Worm (Caenorhabditis elegans) whole organism, late embryonic: ENCODE data around the gene T19H12.12.

ENCODE experiments used
- C08G9.2 ChIP-seq: sonication (generic microtip); optimal IDR thresholded peaks from 2 replicates; lab custom pipeline; 2016; ENCODE audit warnings: mild to moderate bottlenecking, missing genetic modification characterization, moderate library complexity, missing compliant biosample characterization
- C38D4.7 ChIP-seq: fragments of 200-800 bp; sonication (Bioruptor generic); optimal IDR thresholded peaks from 2 replicates; lab custom pipeline; 2018; ENCODE audit warnings: mild to moderate bottlenecking, missing genetic modification characterization, moderate library complexity, missing compliant biosample characterization
- F13H6.1 ChIP-seq: sonication (generic microtip); optimal IDR thresholded peaks from 2 replicates; lab custom pipeline; 2016; ENCODE audit warnings: missing genetic modification characterization, missing compliant biosample characterization
- T23F11.4 ChIP-seq: fragments of 200-800 bp; sonication (Bioruptor generic); optimal IDR thresholded peaks from 2 replicates; lab custom pipeline; 2018; ENCODE audit warnings: mild to moderate bottlenecking, missing genetic modification characterization, missing compliant biosample characterization
- ceh-2 ChIP-seq: sonication (generic microtip); optimal IDR thresholded peaks from 2 replicates; lab custom pipeline; 2016; ENCODE audit warnings: missing genotype, missing genetic modification characterization, missing compliant biosample characterization
- ceh-22 ChIP-seq: sonication (generic microtip); optimal IDR thresholded peaks from 2 replicates; lab custom pipeline; 2017; ENCODE audit warnings: missing biosample characterization, missing genetic modification characterization
- ceh-24 ChIP-seq: sonication (generic microtip); optimal IDR thresholded peaks from 2 replicates; lab custom pipeline; 2016; ENCODE audit warnings: mild to moderate bottlenecking, missing genetic modification characterization, missing compliant biosample characterization
- ceh-31 ChIP-seq: sonication (generic microtip); optimal IDR thresholded peaks from 2 replicates; lab custom pipeline; 2016; ENCODE audit warnings: missing genetic modification characterization, missing compliant biosample characterization
- ceh-34 ChIP-seq: sonication (generic microtip); optimal IDR thresholded peaks from 2 replicates; lab custom pipeline; 2016; ENCODE audit warnings: mild to moderate bottlenecking, missing genetic modification characterization, missing compliant biosample characterization
- ceh-6 ChIP-seq: fragments of 200-800 bp; sonication (Bioruptor generic); optimal IDR thresholded peaks from 2 replicates; lab custom pipeline; 2018; ENCODE audit warnings: mild to moderate bottlenecking, missing genetic modification characterization, missing compliant biosample characterization
- ceh-9 ChIP-seq: sonication (generic microtip); optimal IDR thresholded peaks from 2 replicates; lab custom pipeline; 2016; ENCODE audit warnings: mild to moderate bottlenecking, missing genetic modification characterization, inconsistent platforms, missing compliant biosample characterization
- che-1 ChIP-seq: sonication (generic microtip); optimal IDR thresholded peaks from 2 replicates; lab custom pipeline; 2016; ENCODE audit warnings: mild to moderate bottlenecking, missing genetic modification characterization, missing compliant biosample characterization
- dmd-4 ChIP-seq: sonication (generic microtip); optimal IDR thresholded peaks from 2 replicates; lab custom pipeline; 2016; ENCODE audit warnings: borderline replicate concordance, missing genetic modification characterization, missing compliant biosample characterization
- dve-1 ChIP-seq: sonication (generic microtip); optimal IDR thresholded peaks from 2 replicates; lab custom pipeline; 2017; ENCODE audit warnings: antibody characterized with exemption, mild to moderate bottlenecking, missing genetic modification characterization, missing compliant biosample characterization
- elt-2 ChIP-seq: sonication (generic microtip); optimal IDR thresholded peaks from 2 replicates; lab custom pipeline; 2016; ENCODE audit warnings: missing genetic modification reagents, missing genetic modification characterization, missing compliant biosample characterization
- elt-4 ChIP-seq: sonication (generic microtip); optimal IDR thresholded peaks from 2 replicates; lab custom pipeline; 2016; ENCODE audit warnings: missing genetic modification characterization, missing compliant biosample characterization
- fax-1 ChIP-seq: sonication (generic microtip); optimal IDR thresholded peaks from 2 replicates; lab custom pipeline; 2016; ENCODE audit warnings: missing genotype, missing genetic modification characterization, missing compliant biosample characterization
- fkh-10 ChIP-seq: fragments of 150-350 bp; optimal IDR thresholded peaks from 2 replicates; lab custom pipeline; 2014; ENCODE audit warnings: missing biosample characterization, missing genetic modification reagents, missing genetic modification characterization
- fkh-6 ChIP-seq: sonication (generic microtip); optimal IDR thresholded peaks from 2 replicates; lab custom pipeline; 2016; ENCODE audit warnings: missing genetic modification characterization, missing compliant biosample characterization
- gmeb-2 ChIP-seq: sonication (generic microtip); optimal IDR thresholded peaks from 2 replicates; lab custom pipeline; 2016; ENCODE audit warnings: missing genetic modification characterization, inconsistent platforms, missing compliant biosample characterization
- hlh-13 ChIP-seq: fragments of 200-800 bp; sonication (Bioruptor generic); optimal IDR thresholded peaks from 2 replicates; lab custom pipeline; 2018; ENCODE audit warnings: mild to moderate bottlenecking, missing genetic modification characterization, missing compliant biosample characterization
- hlh-15 ChIP-seq: sonication (generic microtip); optimal IDR thresholded peaks from 2 replicates; lab custom pipeline; 2016; ENCODE audit warnings: missing genetic modification characterization, missing compliant biosample characterization
- hlh-30 ChIP-seq: sonication (generic microtip); optimal IDR thresholded peaks from 2 replicates; lab custom pipeline; 2017; ENCODE audit warnings: antibody characterized with exemption, missing genetic modification characterization, missing compliant biosample characterization; ENCODE audit not compliant: insufficient read depth
- lim-6 ChIP-seq: sonication (generic microtip); optimal IDR thresholded peaks from 2 replicates; lab custom pipeline; 2016; ENCODE audit warnings: missing genetic modification characterization, missing compliant biosample characterization
- lin-11 ChIP-seq: fragments of 200-800 bp; sonication (Bioruptor generic); optimal IDR thresholded peaks from 2 replicates; lab custom pipeline; 2018; ENCODE audit warnings: mild to moderate bottlenecking, missing genetic modification characterization, missing compliant biosample characterization
- madf-2 ChIP-seq: sonication (generic microtip); optimal IDR thresholded peaks from 2 replicates; lab custom pipeline; 2017; ENCODE audit warnings: missing genetic modification characterization, missing compliant biosample characterization
- mec-3 ChIP-seq: sonication (generic microtip); optimal IDR thresholded peaks from 2 replicates; lab custom pipeline; 2016; ENCODE audit warnings: borderline replicate concordance, missing genetic modification characterization, missing compliant biosample characterization
- npax-4 ChIP-seq: sonication (generic microtip); optimal IDR thresholded peaks from 2 replicates; lab custom pipeline; 2016; ENCODE audit warnings: missing genetic modification characterization, missing compliant biosample characterization
- pha-2 ChIP-seq: sonication (generic microtip); optimal IDR thresholded peaks from 2 replicates; lab custom pipeline; 2017; ENCODE audit warnings: mild to moderate bottlenecking, missing genetic modification characterization, missing compliant biosample characterization
- pros-1 ChIP-seq: fragments of 150-350 bp; optimal IDR thresholded peaks from 2 replicates; lab custom pipeline; 2014; ENCODE audit warnings: missing biosample characterization, missing genetic modification reagents, missing genetic modification characterization
- sox-2 ChIP-seq: fragments of 200-800 bp; sonication (Bioruptor generic); IDR thresholded peaks from 2 replicates; pipeline ENCODE4 v1.3.6; 2022; ENCODE audit warnings: missing genetic modification reagents, missing genetic modification characterization, missing compliant biosample characterization
- sox-4 ChIP-seq: sonication (generic microtip); optimal IDR thresholded peaks from 2 replicates; lab custom pipeline; 2017; ENCODE audit warnings: mild to moderate bottlenecking, missing genetic modification characterization, inconsistent platforms, missing compliant biosample characterization
- tbx-7 ChIP-seq: sonication (generic microtip); optimal IDR thresholded peaks from 2 replicates; lab custom pipeline; 2016; ENCODE audit warnings: missing genotype, missing genetic modification characterization, missing compliant biosample characterization
- ttx-3 ChIP-seq: sonication (generic microtip); optimal IDR thresholded peaks from 2 replicates; lab custom pipeline; 2016; ENCODE audit warnings: missing genetic modification reagents, missing genetic modification characterization, missing compliant biosample characterization
- unc-42 ChIP-seq: sonication (generic microtip); optimal IDR thresholded peaks from 2 replicates; lab custom pipeline; 2016; ENCODE audit warnings: missing genotype, missing genetic modification characterization, missing compliant biosample characterization
- unc-55 ChIP-seq: sonication (generic microtip); optimal IDR thresholded peaks from 2 replicates; lab custom pipeline; 2017; ENCODE audit warnings: missing biosample characterization, missing genetic modification reagents, missing genetic modification characterization

The T19H12.12 gene

ce11 chrV:4884490-4884889 is at the start of gene T19H12.12:
TSS of gene T19H12.12 (plus strand) at chrV:4884790.
- TF ChIP-seq hlh-13 (GFP tag; lab: Kevin White, UChicago) = no peak
- TF ChIP-seq ceh-22 (tag; lab: Kevin White, UChicago) = no peak
- TF ChIP-seq ceh-9 (tag; lab: Kevin White, UChicago) = no peak
- no peak for TF ChIP-seq tbx-7 (tag; lab: Kevin White, UChicago)
- TF ChIP-seq che-1 (tag; lab: Kevin White, UChicago) = no peak
- TF ChIP-seq C38D4.7 (GFP tag; lab: Kevin White, UChicago) = no peak
- TF ChIP-seq C08G9.2 (tag; lab: Kevin White, UChicago) = no peak
- no peak for TF ChIP-seq hlh-15 (tag; lab: Kevin White, UChicago)
- no peak for TF ChIP-seq unc-42 (tag; lab: Kevin White, UChicago)

DNA sequence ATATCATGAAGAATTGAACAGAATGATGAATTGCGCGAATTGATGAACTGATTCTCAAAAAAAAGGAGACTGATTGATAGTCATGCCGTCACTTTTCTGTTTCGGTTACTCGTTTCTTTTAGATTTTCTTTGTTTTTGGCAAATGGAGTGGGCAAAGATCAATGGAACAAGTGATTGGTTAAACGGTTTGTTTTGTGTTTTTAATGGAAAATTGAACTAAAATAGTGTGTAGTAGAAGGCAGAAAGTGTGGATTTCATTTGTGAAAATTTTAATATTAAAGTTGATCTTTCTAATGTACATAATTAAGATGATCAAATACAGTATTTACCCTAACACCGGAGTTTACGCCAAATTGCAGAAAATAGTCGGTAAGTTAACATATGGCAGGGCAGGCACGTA is 44.7 kb upstream of the T19H12.12 start, which contains the start of gene nas-9:
nas-9 (minus strand) TSS at position 101 of the 400 bp plus-strand sequence.
- TF ChIP-seq gmeb-2 = no peak
- no peak for TF ChIP-seq hlh-30 (tag; lab: Kevin White, UChicago)
- no peak for TF ChIP-seq lin-11
- no peak for TF ChIP-seq mec-3 (tag; lab: Kevin White, UChicago)
- TF ChIP-seq ceh-22 (tag; lab: Kevin White, UChicago) = no peak
- TF ChIP-seq ceh-9 (tag; lab: Kevin White, UChicago) = no peak
- no peak for TF ChIP-seq elt-4
- no peak for TF ChIP-seq elt-2 (tag; lab: Kevin White, UChicago)
- no peak for TF ChIP-seq madf-2 (tag; lab: Kevin White, UChicago)
- no peak for TF ChIP-seq ceh-24 (tag; lab: Kevin White, UChicago)
- TF ChIP-seq lim-6 (tag; lab: Kevin White, UChicago) = no peak
- TF ChIP-seq F13H6.1 = no peak
- no peak for TF ChIP-seq dve-1 (tag; lab: Kevin White, UChicago)
- no peak for TF ChIP-seq fkh-6 (tag; lab: Kevin White, UChicago)
- no peak for TF ChIP-seq npax-4 (tag; lab: Kevin White, UChicago)
- no peak for TF ChIP-seq ceh-2

DNA sequence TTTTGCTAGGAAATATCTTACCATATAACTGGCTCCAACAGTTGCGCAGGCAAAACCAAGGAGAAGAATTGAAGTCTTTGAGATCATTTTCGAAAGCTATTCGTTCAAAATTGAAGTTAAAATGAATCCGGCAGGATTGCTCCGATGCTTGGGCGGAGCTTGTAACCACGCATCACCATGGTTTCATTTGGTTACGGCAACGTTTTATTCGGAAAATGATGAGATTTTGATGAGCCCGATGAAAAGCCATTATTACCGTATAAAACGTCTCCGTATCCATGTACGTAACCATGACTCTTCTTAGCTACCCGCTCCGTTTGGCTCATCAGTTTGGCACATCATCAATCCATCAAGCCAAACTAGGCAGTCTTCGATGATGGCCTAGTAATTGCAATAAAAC is 43.4 kb upstream of the T19H12.12 start, which contains the start of gene cwp-1:
cwp-1 (minus strand) TSS at position 101 of the 400 bp plus-strand sequence.
- TF ChIP-seq dmd-4 (tag; lab: Kevin White, UChicago) (no peak), pha-2 (tag; lab: Kevin White, UChicago) (no peak), hlh-13 (GFP tag; lab: Kevin White, UChicago) (no peak), sox-2 (no peak), C08G9.2 (tag; lab: Kevin White, UChicago) (no peak)

DNA sequence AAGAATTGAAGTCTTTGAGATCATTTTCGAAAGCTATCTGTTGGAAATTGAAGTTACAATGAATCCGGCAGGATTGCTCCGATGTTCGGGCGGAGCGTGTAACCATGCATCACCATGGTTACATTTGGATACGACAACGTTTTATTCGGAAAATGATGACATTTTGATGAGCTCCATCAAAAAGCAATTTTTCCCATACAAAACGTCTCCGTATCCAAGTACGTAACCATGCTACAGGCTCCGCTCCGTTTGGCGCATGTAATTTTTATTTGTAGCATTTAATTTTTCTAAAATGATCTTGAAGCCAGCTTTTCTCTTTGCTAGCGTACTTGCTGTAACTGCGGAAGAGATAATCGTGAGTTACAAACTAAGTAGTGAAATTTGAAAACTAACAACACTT is 42.0 kb upstream of the T19H12.12 start, which contains the start of the genes cwp-2 and cwp-3:
cwp-2 (minus strand) TSS at position 101 of the 400 bp plus-strand sequence.
cwp-3 (plus strand) TSS at position 293 of the 400 bp plus-strand sequence.
- TF ChIP-seq lim-6 (tag; lab: Kevin White, UChicago) (no peak), ttx-3 (tag; lab: Kevin White, UChicago) (no peak), ceh-6 (GFP tag; lab: Kevin White, UChicago) (no peak)
- TF ChIP-seq, all 69 proteins: peak for 0

- peak; percentile 51 for TF ChIP-seq unc-55
- TF ChIP-seq hlh-30 (tag; lab: Kevin White, UChicago) = peak; percentile 89
- no peak for TF ChIP-seq fkh-10
These were observed 40.0 kb upstream of the T19H12.12 start, which contains the start of gene abhd-5.2 for ce11 chrV:4844591-4844990. TSS of gene abhd-5.2 (plus strand) at chrV:4844685.

DNA sequence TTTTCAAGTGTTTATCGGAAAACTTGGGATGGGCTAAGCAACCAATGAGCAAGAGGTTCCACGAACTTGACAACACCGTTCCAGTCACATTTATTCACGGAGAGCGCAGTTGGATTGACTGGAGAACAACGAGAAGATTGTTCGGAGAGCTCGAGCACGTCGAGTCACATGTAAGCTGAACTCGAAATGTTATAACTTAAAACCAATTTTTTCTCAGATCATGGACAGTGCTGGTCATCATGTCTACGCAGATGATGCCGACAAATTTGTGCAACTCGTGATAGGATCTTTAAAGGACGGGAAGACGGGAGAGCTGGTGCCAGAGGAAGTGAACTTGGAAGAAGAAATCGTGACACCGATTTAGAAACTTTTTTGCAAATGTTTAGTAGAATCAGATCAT is 38.1 kb upstream of the T19H12.12 start:
- no peak for TF ChIP-seq sox-4 (tag; lab: Kevin White, UChicago)
- TF ChIP-seq npax-4 (tag; lab: Kevin White, UChicago) = no peak
- TF ChIP-seq dmd-4 (tag; lab: Kevin White, UChicago) = no peak
- no peak for TF ChIP-seq hlh-13 (GFP tag; lab: Kevin White, UChicago)
- no peak for TF ChIP-seq elt-4
- no peak for TF ChIP-seq pros-1 (tag; lab: Kevin White, UChicago)
- no peak for TF ChIP-seq ceh-31 (tag; lab: Kevin White, UChicago)
- TF ChIP-seq ceh-34 (tag; lab: Kevin White, UChicago) = no peak
- TF ChIP-seq fax-1 (tag; lab: Kevin White, UChicago) = no peak
- TF ChIP-seq lin-11 = no peak
- no peak for TF ChIP-seq T23F11.4
